Worm (Caenorhabditis elegans) whole organism, mixed stage, embryonic: ENCODE data around the gene srbc-67.
"Not testable (repeated sequence)": the region's sequence is repeated elsewhere in the genome, so short reads cannot be mapped to it uniquely, and the experiment has no call there.

Source experiments
- flh-1 ChIP-seq: fragments of 200-800 bp; sonication (Bioruptor generic); optimal IDR thresholded peaks from 2 replicates; lab custom pipeline; 2018; ENCODE audit warnings: mild to moderate bottlenecking, missing genetic modification characterization, moderate library complexity, missing compliant biosample characterization
- snpc-4 ChIP-seq: fragments of 150-350 bp; optimal IDR thresholded peaks from 2 replicates; lab custom pipeline; 2014; ENCODE audit warnings: missing biosample characterization, missing genetic modification characterization

- not testable (repeated sequence) for TF ChIP-seq flh-1 (GFP tag; lab: Kevin White, UChicago); snpc-4 (tag; lab: Kevin White, UChicago)
Measured at ce11 chrV:3572408-3572807, 31.4 kb upstream of the srbc-67 start, which contains the start of gene F40C5.1.
